Worm (Caenorhabditis elegans) whole organism, L3 larva: Measurements from ENCODE around the gene tbx-34.

Experiments
- ama-1 ChIP-seq: fragments of 150-350 bp; optimal IDR thresholded peaks from 2 replicates; lab custom pipeline; 2018
- lin-15B ChIP-seq: fragments of 150-350 bp; optimal IDR thresholded peaks from 2 replicates; lab custom pipeline; 2014; ENCODE audit warnings: missing biosample characterization, missing genetic modification characterization
- lin-39 ChIP-seq: fragments of 150-350 bp; optimal IDR thresholded peaks from 2 replicates; lab custom pipeline; 2018; ENCODE audit warnings: missing biosample characterization, missing genetic modification reagents, missing genetic modification characterization
- nhr-237 ChIP-seq: fragments of 150-350 bp; optimal IDR thresholded peaks from 2 replicates; lab custom pipeline; 2014; ENCODE audit warnings: missing biosample characterization, missing genetic modification characterization
- unc-39 ChIP-seq: sonication (generic microtip); optimal IDR thresholded peaks from 4 replicates; lab custom pipeline; 2017; ENCODE audit warnings: missing biosample characterization, missing genetic modification characterization

- TF ChIP-seq lin-15B (no peak), lin-39 (tag; lab: Kevin White, UChicago) (no peak), ama-1 (no peak), unc-39 (no peak), nhr-237 (tag; lab: Kevin White, UChicago) (no peak)
Observed at ce11 chrIII:11207825-11208224, 10.2 kb downstream of the tbx-34 start.
